Fruit fly (Drosophila melanogaster) whole organism, embryonic: ENCODE data around the gene CG6149.

Source experiments
- Asciz ChIP-seq: fragments of 200-800 bp; sonication (Bioruptor generic); optimal IDR thresholded peaks from 2 replicates; lab custom pipeline; 2017; ENCODE audit warnings: missing biosample characterization, mild to moderate bottlenecking, missing genetic modification characterization, missing genetic modification reagents
- BEAF-32 ChIP-seq: fragments of 200-800 bp; sonication (Bioruptor generic); optimal IDR thresholded peaks from 3 replicates; lab custom pipeline; 2017; ENCODE audit warnings: missing biosample characterization, missing genetic modification characterization, mild to moderate bottlenecking, moderate library complexity, missing genetic modification reagents
- Blimp-1 ChIP-seq: fragments of 200-800 bp; sonication (Bioruptor generic); optimal IDR thresholded peaks from 3 replicates; lab custom pipeline; 2018; ENCODE audit warnings: missing biosample characterization, missing genetic modification characterization, mild to moderate bottlenecking, moderate library complexity, missing genetic modification reagents
- CG10267 ChIP-seq: fragments of 200-800 bp; sonication (Bioruptor generic); optimal IDR thresholded peaks from 2 replicates; lab custom pipeline; 2018; ENCODE audit warnings: missing biosample characterization, mild to moderate bottlenecking, missing genetic modification characterization, moderate library complexity
- CG10321 ChIP-seq: fragments of 200-800 bp; sonication (Bioruptor generic); IDR thresholded peaks from 2 replicates; pipeline ENCODE4 v1.3.6; 2022; ENCODE audit warnings: missing biosample characterization, missing genetic modification characterization
- CG10654 ChIP-seq: fragments of 200-800 bp; sonication (Bioruptor generic); optimal IDR thresholded peaks from 2 replicates; lab custom pipeline; 2016; ENCODE audit warnings: missing biosample characterization, missing genetic modification characterization
- CG11560 ChIP-seq: fragments of 200-800 bp; sonication (Bioruptor generic); IDR thresholded peaks from 3 replicates; pipeline ENCODE4 v1.3.6; 2022; ENCODE audit warnings: missing biosample characterization, missing genetic modification characterization
- CG12219 ChIP-seq: fragments of 200-800 bp; sonication (Bioruptor generic); optimal IDR thresholded peaks from 3 replicates; lab custom pipeline; 2018; ENCODE audit warnings: missing biosample characterization, mild to moderate bottlenecking, missing genetic modification characterization
- CG12659 ChIP-seq: fragments of 200-800 bp; sonication (Bioruptor generic); optimal IDR thresholded peaks from 3 replicates; lab custom pipeline; 2017; ENCODE audit warnings: mild to moderate bottlenecking, missing biosample characterization, missing genetic modification reagents, missing genetic modification characterization
- CG17186 ChIP-seq: fragments of 200-800 bp; sonication (Bioruptor generic); optimal IDR thresholded peaks from 3 replicates; lab custom pipeline; 2017; ENCODE audit warnings: missing biosample characterization, missing genetic modification reagents, missing genetic modification characterization
- CG17568 ChIP-seq: fragments of 200-800 bp; sonication (Bioruptor generic); optimal IDR thresholded peaks from 2 replicates; lab custom pipeline; 2018; ENCODE audit warnings: missing biosample characterization, mild to moderate bottlenecking, missing genetic modification characterization, moderate library complexity
- CG17612 ChIP-seq: fragments of 200-800 bp; sonication (Bioruptor generic); IDR thresholded peaks from 2 replicates; pipeline ENCODE4 v1.3.6; 2022; ENCODE audit warnings: missing biosample characterization, missing genetic modification characterization
- CG1792 ChIP-seq: fragments of 200-800 bp; sonication (Bioruptor generic); optimal IDR thresholded peaks from 2 replicates; lab custom pipeline; 2016; ENCODE audit warnings: missing biosample characterization, missing genetic modification characterization
- CG30431 ChIP-seq: fragments of 200-800 bp; sonication (Bioruptor generic); optimal IDR thresholded peaks from 2 replicates; lab custom pipeline; 2017; ENCODE audit warnings: missing biosample characterization, missing genetic modification characterization
- CG4854 ChIP-seq: fragments of 200-800 bp; sonication (Bioruptor generic); optimal IDR thresholded peaks from 2 replicates; lab custom pipeline; 2016; ENCODE audit warnings: missing biosample characterization, missing genetic modification characterization, inconsistent platforms
- CG6272 ChIP-seq: fragments of 200-800 bp; sonication (Bioruptor generic); IDR thresholded peaks from 2 replicates; pipeline ENCODE4 v1.3.6; 2022; ENCODE audit warnings: missing biosample characterization, missing genetic modification characterization
- CG7357 ChIP-seq: fragments of 200-800 bp; sonication (Bioruptor generic); IDR thresholded peaks from 3 replicates; pipeline ENCODE4 v1.3.6; 2022; ENCODE audit warnings: missing biosample characterization, missing genetic modification characterization
- CG8089 ChIP-seq: fragments of 200-800 bp; sonication (Bioruptor generic); optimal IDR thresholded peaks from 3 replicates; lab custom pipeline; 2016; ENCODE audit warnings: missing biosample characterization, missing genetic modification characterization
- CG8281 ChIP-seq: fragments of 200-800 bp; sonication (Bioruptor generic); optimal IDR thresholded peaks from 2 replicates; lab custom pipeline; 2018; ENCODE audit warnings: missing biosample characterization, mild to moderate bottlenecking, missing genetic modification characterization, moderate library complexity
- CG8765 ChIP-seq: fragments of 200-800 bp; sonication (Bioruptor generic); IDR thresholded peaks from 2 replicates; pipeline ENCODE4 v1.3.6; 2022; ENCODE audit warnings: missing biosample characterization, missing genetic modification characterization
- Dad ChIP-seq: fragments of 200-800 bp; sonication (Bioruptor generic); optimal IDR thresholded peaks from 3 replicates; lab custom pipeline; 2016; ENCODE audit warnings: missing biosample characterization, missing genetic modification characterization
- Dbx ChIP-seq: fragments of 200-800 bp; sonication (Bioruptor generic); IDR thresholded peaks from 3 replicates; pipeline ENCODE4 v1.3.6; 2022; ENCODE audit warnings: missing biosample characterization, missing genetic modification characterization
- Dref ChIP-seq: fragments of 200-800 bp; sonication (Bioruptor generic); IDR thresholded peaks from 2 replicates; pipeline ENCODE4 v1.3.6; 2022; ENCODE audit warnings: missing biosample characterization, missing genetic modification characterization
- HLH3B ChIP-seq: fragments of 200-800 bp; sonication (Bioruptor generic); IDR thresholded peaks from 2 replicates; pipeline ENCODE4 v1.3.6; 2022; ENCODE audit warnings: missing biosample characterization, missing genetic modification characterization
- Hand ChIP-seq: fragments of 200-800 bp; sonication (Bioruptor generic); optimal IDR thresholded peaks from 2 replicates; lab custom pipeline; 2017; ENCODE audit warnings: mild to moderate bottlenecking, missing biosample characterization, missing genetic modification reagents, missing genetic modification characterization
- HmgD ChIP-seq: fragments of 200-800 bp; sonication (Bioruptor generic); optimal IDR thresholded peaks from 3 replicates; lab custom pipeline; 2016; ENCODE audit warnings: missing biosample characterization, missing genetic modification characterization
- Meics ChIP-seq: fragments of 200-800 bp; sonication (Bioruptor generic); optimal IDR thresholded peaks from 2 replicates; lab custom pipeline; 2017; ENCODE audit warnings: missing biosample characterization, mild to moderate bottlenecking, missing genetic modification characterization
- Taf1 ChIP-seq: fragments of 200-800 bp; sonication (Bioruptor generic); IDR thresholded peaks from 2 replicates; pipeline ENCODE4 v1.3.6; 2022; ENCODE audit warnings: missing biosample characterization, missing genetic modification characterization
- aop ChIP-seq: fragments of 200-800 bp; sonication (Bioruptor generic); IDR thresholded peaks from 2 replicates; pipeline ENCODE4 v1.3.6; 2022; ENCODE audit warnings: missing biosample characterization, missing genetic modification characterization
- ap ChIP-seq: fragments of 200-800 bp; sonication (Bioruptor generic); IDR thresholded peaks from 2 replicates; pipeline ENCODE4 v1.3.6; 2022; ENCODE audit warnings: missing biosample characterization, missing genetic modification characterization
- btn ChIP-seq: fragments of 200-800 bp; sonication (Bioruptor generic); optimal IDR thresholded peaks from 2 replicates; lab custom pipeline; 2016; ENCODE audit warnings: missing biosample characterization, missing genetic modification characterization
- cas ChIP-seq: fragments of 200-800 bp; sonication (Bioruptor generic); IDR thresholded peaks from 2 replicates; pipeline ENCODE4 v1.3.6; 2022; ENCODE audit warnings: missing biosample characterization, missing genetic modification characterization
- chif ChIP-seq, 2 experiments: fragments of 200-800 bp; sonication (Bioruptor generic); optimal IDR thresholded peaks; 3 replicates each; lab custom pipeline; 2016; ENCODE audit warnings: missing biosample characterization in 2 of 2, missing genetic modification characterization in 2 of 2
- crc ChIP-seq: fragments of 200-800 bp; sonication (Bioruptor generic); optimal IDR thresholded peaks from 2 replicates; lab custom pipeline; 2016; ENCODE audit warnings: missing biosample characterization, missing genetic modification characterization
- croc ChIP-seq: fragments of 200-800 bp; sonication (Bioruptor generic); conservative IDR thresholded peaks from 3 replicates; pipeline ENCODE4 v1.3.6; 2022; ENCODE audit warnings: missing biosample characterization, missing genetic modification characterization
- eve ChIP-seq, 2 experiments: fragments of >200 bp; optimal IDR thresholded peaks; 2 replicates each; lab custom pipeline; 2017; ENCODE audit warnings: missing biosample characterization in 2 of 2, missing genetic modification characterization in 2 of 2
- fd96Cb ChIP-seq: fragments of 200-800 bp; sonication (Bioruptor generic); optimal IDR thresholded peaks from 2 replicates; lab custom pipeline; 2018; ENCODE audit warnings: missing biosample characterization, mild to moderate bottlenecking, missing genetic modification characterization, moderate library complexity
- fu2 ChIP-seq: fragments of 200-800 bp; sonication (Bioruptor generic); optimal IDR thresholded peaks from 2 replicates; lab custom pipeline; 2016; ENCODE audit warnings: missing biosample characterization, missing genetic modification characterization
- grau ChIP-seq: fragments of 200-800 bp; optimal IDR thresholded peaks from 3 replicates; lab custom pipeline; 2019; ENCODE audit warnings: missing biosample characterization, mild to moderate bottlenecking, missing genetic modification characterization, moderate library complexity
- grn ChIP-seq: fragments of 200-800 bp; sonication (Bioruptor generic); optimal IDR thresholded peaks from 3 replicates; lab custom pipeline; 2017; ENCODE audit warnings: missing biosample characterization, missing genetic modification characterization
- her ChIP-seq: fragments of 200-800 bp; sonication (Bioruptor generic); optimal IDR thresholded peaks from 2 replicates; lab custom pipeline; 2016; ENCODE audit warnings: missing biosample characterization, missing genetic modification characterization
- hth ChIP-seq: fragments of >200 bp; optimal IDR thresholded peaks from 2 replicates; lab custom pipeline; 2017; ENCODE audit warnings: inconsistent platforms
- klu ChIP-seq: fragments of 200-800 bp; sonication (Bioruptor generic); IDR thresholded peaks from 2 replicates; pipeline ENCODE4 v1.3.6; 2022; ENCODE audit warnings: missing biosample characterization, missing genetic modification characterization
- lab ChIP-seq: fragments of 200-800 bp; sonication (Bioruptor generic); optimal IDR thresholded peaks from 3 replicates; lab custom pipeline; 2017; ENCODE audit warnings: missing biosample characterization, missing genetic modification characterization, mild to moderate bottlenecking, moderate library complexity, missing genetic modification reagents
- onecut ChIP-seq: fragments of 200-800 bp; sonication (Bioruptor generic); IDR thresholded peaks from 2 replicates; pipeline ENCODE4 v1.3.6; 2022; ENCODE audit warnings: missing biosample characterization, missing genetic modification characterization
- peb ChIP-seq: fragments of 200-800 bp; sonication (Bioruptor generic); IDR thresholded peaks from 2 replicates; pipeline ENCODE4 v1.3.6; 2022; ENCODE audit warnings: missing biosample characterization, missing genetic modification characterization
- tll ChIP-seq, 2 experiments: fragments of 200-800 bp in 1 of 2; fragments of >200 bp in 1 of 2; sonication (Bioruptor generic) in 1 of 2; optimal IDR thresholded peaks; 2 replicates each; lab custom pipeline; 2017 to 2019; ENCODE audit warnings: missing biosample characterization in 2 of 2, missing genetic modification characterization in 2 of 2, mild to moderate bottlenecking in 1 of 2, moderate library complexity in 1 of 2
- trem ChIP-seq: fragments of 200-800 bp; optimal IDR thresholded peaks from 3 replicates; lab custom pipeline; 2019; ENCODE audit warnings: missing biosample characterization, mild to moderate bottlenecking, missing genetic modification characterization, moderate library complexity
- vnd ChIP-seq: fragments of 200-800 bp; sonication (Bioruptor generic); IDR thresholded peaks from 3 replicates; pipeline ENCODE4 v1.3.6; 2022; ENCODE audit warnings: missing biosample characterization, missing genetic modification characterization; ENCODE audit not compliant: partially characterized antibody

Gene CG6149

DNA sequence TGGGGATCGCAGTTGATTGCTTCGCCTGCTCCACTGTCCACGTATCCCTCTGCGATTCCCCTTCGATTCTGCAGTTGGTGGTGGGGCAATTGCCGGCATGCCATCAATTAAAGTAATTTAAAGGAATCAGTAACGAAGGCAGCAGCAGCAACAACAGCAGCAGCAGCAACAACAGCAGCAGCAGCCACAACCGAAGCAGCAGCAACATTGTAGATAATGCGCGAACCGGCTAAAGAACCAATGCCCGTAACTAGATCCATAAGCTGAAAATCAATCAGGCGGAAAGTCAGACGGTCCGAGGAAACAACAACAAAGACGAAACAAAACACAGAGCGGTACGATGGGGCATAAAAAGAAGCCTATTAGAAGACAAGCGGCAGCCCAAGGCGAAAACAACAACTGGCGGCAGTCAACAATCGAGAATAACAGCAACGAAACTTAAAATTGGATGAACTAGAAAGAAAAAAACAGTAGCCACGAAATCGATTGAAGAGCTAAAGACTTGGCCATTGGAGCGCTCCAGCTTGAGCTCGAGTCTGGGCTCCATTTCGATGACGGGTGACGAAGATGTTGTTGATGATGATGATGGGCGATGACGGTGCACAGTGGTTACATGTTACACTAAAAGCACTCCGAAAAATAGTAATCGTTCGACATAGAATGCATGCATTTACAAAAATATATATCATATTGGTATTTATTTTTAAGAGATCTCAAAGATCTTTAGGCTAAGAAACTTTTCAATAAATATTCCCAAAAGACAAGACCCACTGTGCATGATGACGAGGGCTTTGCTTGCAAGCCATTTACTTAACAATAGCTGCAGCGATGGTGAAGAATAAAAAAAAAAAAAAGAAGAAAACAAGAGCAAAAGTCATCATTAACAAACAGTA lies 29.7 kb downstream of the CG6149 start (continued):
- TF ChIP-seq CG7357 (GFP tag; lab: Robert Waterston, UW): peak; percentile 89
- TF ChIP-seq CG10654 (GFP tag; lab: Kevin White, UChicago): peak; percentile 89
- peak; percentile 77 for TF ChIP-seq fu2
- TF ChIP-seq grau: peak; percentile 94
- TF ChIP-seq CG10321 (GFP tag; lab: Robert Waterston, UW): peak; percentile 75
- TF ChIP-seq CG17568: peak; percentile 93
- peak; percentile 84 for TF ChIP-seq CG17612 (GFP tag; lab: Robert Waterston, UW)
- peak; percentile 88 for TF ChIP-seq cas (GFP tag; lab: Robert Waterston, UW)
- TF ChIP-seq klu (GFP tag; lab: Robert Waterston, UW): peak; percentile 83
- peak; percentile 90 for TF ChIP-seq aop
- TF ChIP-seq croc (GFP tag; lab: Robert Waterston, UW): peak; percentile 95
- TF ChIP-seq her (GFP tag; lab: Kevin White, UChicago): peak; percentile 87
- no peak for TF ChIP-seq CG1792 (GFP tag; lab: Kevin White, UChicago)
- TF ChIP-seq CG10267 (tag; lab: Kevin White, UChicago): peak; percentile 91
- TF ChIP-seq peb (GFP tag; lab: Robert Waterston, UW): peak; percentile 92
- no peak for TF ChIP-seq BEAF-32 (GFP tag; lab: Kevin White, UChicago)
- peak; percentile 93 for TF ChIP-seq CG8089 (GFP tag; lab: Kevin White, UChicago)
- 0 out of 3 replicates have a peak, but pooled peaks have one; percentile 41 for TF ChIP-seq vnd (GFP tag; lab: Robert Waterston, UW)
- TF ChIP-seq fd96Cb (tag; lab: Kevin White, UChicago): peak; percentile 94
- TF ChIP-seq HLH3B (GFP tag; lab: Robert Waterston, UW): peak; percentile 97
- TF ChIP-seq HmgD (GFP tag; lab: Kevin White, UChicago): peak; percentile 65
- TF ChIP-seq Dbx: peak; percentile 64
- TF ChIP-seq CG30431: peak; percentile 88
- peak; percentile 68 for TF ChIP-seq Hand
- peak; percentile 86 for TF ChIP-seq Taf1 (GFP tag; lab: Robert Waterston, UW)
- TF ChIP-seq lab (GFP tag; lab: Kevin White, UChicago): peak; percentile 89
- TF ChIP-seq Dref (GFP tag; lab: Robert Waterston, UW): no peak
- TF ChIP-seq Asciz (GFP tag; lab: Kevin White, UChicago): peak; percentile 93
- TF ChIP-seq grn (GFP tag; lab: Kevin White, UChicago): peak; percentile 12
- TF ChIP-seq trem (tag; lab: Kevin White, UChicago): peak; percentile 94
- peak; percentile 95 for TF ChIP-seq CG12659 (GFP tag; lab: Kevin White, UChicago)
- TF ChIP-seq CG8765: peak; percentile 85
- TF ChIP-seq CG11560 (tag; lab: Robert Waterston, UW): peak; percentile 67; the same call in 2 of the 3 replicates
- TF ChIP-seq hth (lab: Kevin White, UChicago): no peak
- TF ChIP-seq CG12219 (GFP tag; lab: Kevin White, UChicago): peak; percentile 96
- TF ChIP-seq CG17186 (GFP tag; lab: Kevin White, UChicago): peak; percentile 78
- TF ChIP-seq Blimp-1 (GFP tag; lab: Kevin White, UChicago): peak; percentile 94
- TF ChIP-seq CG8281: peak; percentile 85
- peak; percentile 96 for TF ChIP-seq ap (GFP tag; lab: Robert Waterston, UW)
- TF ChIP-seq onecut (GFP tag; lab: Robert Waterston, UW): peak; percentile 93
- peak; percentile 85 for TF ChIP-seq Meics
- TF ChIP-seq btn (GFP tag; lab: Kevin White, UChicago): peak; percentile 65
- TF ChIP-seq crc: peak; percentile 87
- TF ChIP-seq tll (GFP tag; optimal IDR thresholded peaks at IDR 0.05; lab: Kevin White, UChicago): no peak
- TF ChIP-seq eve (GFP tag; optimal IDR thresholded peaks at IDR 0.05; lab: Kevin White, UChicago): peak in 1 of 2 experiments; percentile 99
- TF ChIP-seq CG6272: peak; percentile 90
- TF ChIP-seq Dad (GFP tag; lab: Kevin White, UChicago): peak; percentile 90
- peak; percentile 72 for TF ChIP-seq CG4854 (GFP tag; lab: Kevin White, UChicago)
- peak; percentile 95 to 97 for TF ChIP-seq chif (GFP tag; optimal IDR thresholded peaks at IDR 0.05; lab: Kevin White, UChicago)
